Worm (Caenorhabditis elegans) whole organism, L1 larva: ENCODE data around the gene zipt-16.

ENCODE experiments used
- C04F5.9 ChIP-seq: sonication (generic microtip); optimal IDR thresholded peaks from 2 replicates; lab custom pipeline; 2016; ENCODE audit warnings: missing genetic modification characterization, missing compliant biosample characterization
- Y116A8C.19 ChIP-seq: sonication (generic microtip); optimal IDR thresholded peaks from 2 replicates; lab custom pipeline; 2016; ENCODE audit warnings: missing compliant biosample characterization, missing genetic modification characterization, borderline replicate concordance
- alr-1 ChIP-seq: fragments of 200-800 bp; sonication (Bioruptor generic); optimal IDR thresholded peaks from 2 replicates; lab custom pipeline; 2018; ENCODE audit warnings: borderline replicate concordance, mild to moderate bottlenecking, missing genetic modification characterization, missing compliant biosample characterization
- aly-2 ChIP-seq: fragments of 150-350 bp; optimal IDR thresholded peaks from 2 replicates; lab custom pipeline; 2014; ENCODE audit warnings: missing biosample characterization, missing genetic modification characterization
- blmp-1 ChIP-seq: fragments of 150-350 bp; optimal IDR thresholded peaks from 2 replicates; lab custom pipeline; 2014; ENCODE audit warnings: missing biosample characterization, missing genetic modification characterization
- ceh-8 ChIP-seq: fragments of 200-800 bp; sonication (Bioruptor generic); optimal IDR thresholded peaks from 2 replicates; lab custom pipeline; 2018; ENCODE audit warnings: mild to moderate bottlenecking, missing genetic modification characterization, moderate library complexity, missing compliant biosample characterization
- ceh-82 ChIP-seq, 3 experiments: fragments of 150-350 bp in 1 of 3; sonication (generic microtip) in 2 of 3; optimal IDR thresholded peaks; 2 replicates each; lab custom pipeline; 2014 to 2017; ENCODE audit warnings: missing biosample characterization in 3 of 3, missing genetic modification characterization in 3 of 3
- ces-1 ChIP-seq: fragments of 150-350 bp; optimal IDR thresholded peaks from 2 replicates; lab custom pipeline; 2014; ENCODE audit warnings: missing biosample characterization, missing genetic modification reagents, missing genetic modification characterization
- dsc-1 ChIP-seq: sonication (generic microtip); optimal IDR thresholded peaks from 2 replicates; lab custom pipeline; 2016; ENCODE audit warnings: mild to moderate bottlenecking, missing genetic modification characterization, missing compliant biosample characterization
- efl-1 ChIP-seq, 4 experiments: fragments of 150-350 bp; optimal IDR thresholded peaks in 3 of 4; peaks in 1 of 4; 1 replicate in 1 of 4; 2 replicates in 3 of 4; lab custom pipeline; 2014; ENCODE audit warnings: missing biosample characterization in 2 of 4, missing genetic modification characterization in 2 of 4, missing genetic modification reagents in 2 of 4
- efl-3 ChIP-seq: fragments of 200-800 bp; sonication (Bioruptor generic); optimal IDR thresholded peaks from 2 replicates; lab custom pipeline; 2018; ENCODE audit warnings: mild to moderate bottlenecking, missing genetic modification characterization, missing compliant biosample characterization
- egl-13 ChIP-seq: sonication (generic microtip); optimal IDR thresholded peaks from 2 replicates; lab custom pipeline; 2016; ENCODE audit warnings: missing genotype, missing genetic modification reagents, missing genetic modification characterization, missing compliant biosample characterization
- egl-27 ChIP-seq, 2 experiments: fragments of 150-350 bp in 1 of 2; sonication (generic microtip); optimal IDR thresholded peaks; 3 replicates each; lab custom pipeline; 2017 to 2018; ENCODE audit warnings: missing biosample characterization in 2 of 2, missing genetic modification characterization in 2 of 2, missing genetic modification reagents in 2 of 2
- elt-2 ChIP-seq: sonication (generic microtip); optimal IDR thresholded peaks from 2 replicates; lab custom pipeline; 2016; ENCODE audit warnings: missing genetic modification characterization, mild to moderate bottlenecking, inconsistent platforms, missing compliant biosample characterization, missing genetic modification reagents
- fos-1 ChIP-seq: fragments of 150-350 bp; optimal IDR thresholded peaks from 2 replicates; lab custom pipeline; 2014; ENCODE audit warnings: missing biosample characterization, missing genetic modification characterization
- lin-14 ChIP-seq: fragments of 200-800 bp; sonication (Bioruptor generic); optimal IDR thresholded peaks from 2 replicates; lab custom pipeline; 2018; ENCODE audit warnings: mild to moderate bottlenecking, missing genetic modification characterization, moderate library complexity, missing compliant biosample characterization
- lin-15B ChIP-seq: fragments of 150-350 bp; sonication (generic microtip); optimal IDR thresholded peaks from 3 replicates; lab custom pipeline; 2014; ENCODE audit warnings: missing biosample characterization, missing genetic modification characterization
- lin-35 ChIP-seq, 2 experiments: fragments of 150-350 bp; optimal IDR thresholded peaks; 2 replicates each; lab custom pipeline; 2014; ENCODE audit warnings: missing biosample characterization in 2 of 2, missing genetic modification characterization in 2 of 2, missing genetic modification reagents in 2 of 2
- lin-39 ChIP-seq: fragments of 150-350 bp; optimal IDR thresholded peaks from 2 replicates; lab custom pipeline; 2014; ENCODE audit warnings: missing biosample characterization, missing genetic modification reagents, missing genetic modification characterization
- lsy-2 ChIP-seq, 2 experiments: fragments of 150-350 bp; optimal IDR thresholded peaks; 2 replicates each; lab custom pipeline; 2014; ENCODE audit warnings: missing biosample characterization in 2 of 2, missing genetic modification characterization in 2 of 2
- mab-9 ChIP-seq: fragments of 200-800 bp; sonication (Bioruptor generic); IDR thresholded peaks from 2 replicates; pipeline ENCODE4 v1.3.6; 2022; ENCODE audit warnings: missing genetic modification reagents, missing genetic modification characterization, missing compliant biosample characterization
- nhr-19 ChIP-seq: fragments of 200-800 bp; sonication (Bioruptor generic); conservative IDR thresholded peaks from 2 replicates; pipeline ENCODE4 v1.3.6; 2022; ENCODE audit warnings: missing genetic modification characterization, missing compliant biosample characterization
- nhr-28 ChIP-seq: fragments of 150-350 bp; optimal IDR thresholded peaks from 2 replicates; lab custom pipeline; 2014; ENCODE audit warnings: missing biosample characterization, missing genetic modification characterization
- nhr-47 ChIP-seq: sonication (generic microtip); optimal IDR thresholded peaks from 2 replicates; lab custom pipeline; 2016; ENCODE audit warnings: mild to moderate bottlenecking, missing genetic modification characterization, moderate library complexity, missing compliant biosample characterization
- nhr-71 ChIP-seq: sonication (generic microtip); optimal IDR thresholded peaks from 2 replicates; lab custom pipeline; 2016; ENCODE audit warnings: mild to moderate bottlenecking, missing genetic modification characterization, moderate library complexity, missing compliant biosample characterization
- nhr-76 ChIP-seq: sonication (generic microtip); optimal IDR thresholded peaks from 2 replicates; lab custom pipeline; 2017; ENCODE audit warnings: missing biosample characterization, missing genetic modification characterization
- nhr-85 ChIP-seq: sonication (generic microtip); peaks from one replicate; lab custom pipeline; 2016; ENCODE audit warnings: missing genetic modification characterization, inconsistent platforms, missing compliant biosample characterization
- pag-3 ChIP-seq: sonication (generic microtip); optimal IDR thresholded peaks from 2 replicates; lab custom pipeline; 2017; ENCODE audit warnings: missing genetic modification characterization, mild to moderate bottlenecking, missing compliant biosample characterization, antibody characterized with exemption, borderline replicate concordance; ENCODE audit not compliant: insufficient read depth
- pax-3 ChIP-seq: fragments of 200-800 bp; sonication (Bioruptor generic); optimal IDR thresholded peaks from 2 replicates; lab custom pipeline; 2018; ENCODE audit warnings: mild to moderate bottlenecking, missing genetic modification characterization, moderate library complexity, missing compliant biosample characterization
- rnt-1 ChIP-seq: sonication (generic microtip); optimal IDR thresholded peaks from 2 replicates; lab custom pipeline; 2016; ENCODE audit warnings: mild to moderate bottlenecking, missing genetic modification characterization, moderate library complexity, missing compliant biosample characterization
- sup-37 ChIP-seq: fragments of 200-800 bp; sonication (Bioruptor generic); optimal IDR thresholded peaks from 2 replicates; lab custom pipeline; 2018; ENCODE audit warnings: mild to moderate bottlenecking, missing genetic modification characterization, missing compliant biosample characterization
- tbx-2 ChIP-seq: sonication (generic microtip); optimal IDR thresholded peaks from 2 replicates; lab custom pipeline; 2016; ENCODE audit warnings: missing genetic modification characterization, missing compliant biosample characterization
- unc-86 ChIP-seq: sonication (generic microtip); optimal IDR thresholded peaks from 2 replicates; lab custom pipeline; 2016; ENCODE audit warnings: missing genetic modification characterization, missing compliant biosample characterization
- xbp-1 ChIP-seq: sonication (generic microtip); optimal IDR thresholded peaks from 2 replicates; lab custom pipeline; 2016; ENCODE audit warnings: missing genetic modification characterization, missing compliant biosample characterization
- zag-1 ChIP-seq: fragments of 150-350 bp; optimal IDR thresholded peaks from 2 replicates; lab custom pipeline; 2014; ENCODE audit warnings: missing biosample characterization, missing genetic modification characterization
- ztf-4 ChIP-seq: fragments of 150-350 bp; optimal IDR thresholded peaks from 2 replicates; lab custom pipeline; 2014; ENCODE audit warnings: missing biosample characterization, missing genetic modification characterization

Gene zipt-16

DNA sequence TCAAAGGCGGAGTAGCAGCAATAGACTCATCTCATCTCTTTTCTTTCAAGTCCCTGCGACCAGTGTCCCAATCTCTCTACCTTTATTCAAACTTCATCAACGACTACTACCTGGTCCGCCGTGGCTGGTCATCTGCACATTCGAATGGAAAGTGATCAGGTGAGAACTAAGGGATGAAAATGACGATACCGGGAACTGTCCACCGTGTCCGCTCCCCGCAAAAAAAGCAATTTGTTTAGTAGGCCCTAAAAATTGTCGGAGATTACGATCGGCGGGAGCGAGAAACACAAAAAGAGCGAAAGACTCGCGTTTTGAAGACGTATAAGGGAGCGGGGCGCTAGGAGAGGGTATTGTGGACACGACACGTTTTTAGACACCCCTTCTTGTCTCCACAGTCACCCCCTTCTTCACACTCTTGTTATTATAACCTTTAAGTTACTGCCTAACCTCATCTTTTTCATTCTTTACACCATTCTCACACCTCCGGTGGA is at the start of gene zipt-16:
Gene zipt-16 (plus strand): TSS at position 51 of the 491 bp plus-strand sequence.
- peak; percentile 12 for TF ChIP-seq blmp-1 (tag; lab: Kevin White, UChicago)
- peak; percentile 19 for TF ChIP-seq lin-14 (GFP tag; lab: Kevin White, UChicago)
- peak; percentile 60 for TF ChIP-seq nhr-85 (tag; lab: Kevin White, UChicago)
- TF ChIP-seq sup-37 (GFP tag; lab: Kevin White, UChicago): no peak
- no peak for TF ChIP-seq efl-3 (GFP tag; lab: Kevin White, UChicago)
- TF ChIP-seq pax-3 (tag; lab: Kevin White, UChicago): no peak
- TF ChIP-seq lin-39: no peak
- no peak for TF ChIP-seq rnt-1 (tag; lab: Kevin White, UChicago)
- TF ChIP-seq, all 84 proteins: peak for 3

DNA sequence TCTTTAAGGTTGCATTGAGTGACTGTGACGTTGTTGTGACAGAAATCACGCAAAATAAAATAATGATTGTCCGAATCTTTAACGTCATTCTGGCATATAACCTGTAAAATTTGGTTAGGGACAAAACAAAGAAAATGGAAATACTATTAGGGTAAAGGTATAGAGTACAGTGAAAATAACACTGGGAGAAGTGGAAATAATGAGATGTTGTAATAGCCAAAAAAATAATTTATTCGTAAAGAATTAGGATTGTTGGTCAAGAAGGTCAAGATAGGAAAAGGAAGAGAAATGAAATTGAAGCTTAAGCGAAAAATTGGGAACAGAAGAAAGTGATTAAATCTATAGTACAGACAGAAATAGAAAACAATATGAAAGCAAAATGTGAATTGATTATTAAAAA is 47.8 kb upstream of the zipt-16 start, which contains the start of gene deg-3:
Gene deg-3 (minus strand): TSS at position 101 of the 400 bp plus-strand sequence.
- TF ChIP-seq ceh-82 (tag; optimal IDR thresholded peaks at IDR 0.05; lab: Kevin White, UChicago): no peak
- TF ChIP-seq efl-1 (optimal IDR thresholded peaks at IDR 0.05; lab: Kevin White, UChicago): no peak
- TF ChIP-seq efl-1 (GFP tag; optimal IDR thresholded peaks at IDR 0.05 in 1 of 2; lab: Kevin White, UChicago): peak in 1 of 2 experiments; percentile 34

DNA sequence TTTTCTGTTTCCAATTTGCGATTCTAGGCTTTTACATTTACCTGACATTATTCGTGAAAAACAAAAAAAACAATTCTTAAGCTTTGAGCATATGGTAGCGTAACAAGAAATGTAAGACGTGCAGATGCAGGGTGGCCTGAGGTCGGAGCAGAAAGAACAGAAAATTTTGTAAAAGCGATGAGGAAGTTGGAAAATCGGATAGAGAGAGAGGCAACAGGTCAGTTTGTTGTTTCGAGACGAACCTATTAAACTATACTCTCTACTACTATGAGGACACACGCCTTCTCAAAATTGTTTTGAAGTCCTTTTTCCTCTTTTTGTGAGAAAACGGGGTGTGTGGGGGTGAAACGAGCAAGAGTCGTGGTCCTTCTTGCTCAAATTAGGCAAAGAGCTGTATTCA is 41.2 kb upstream of the zipt-16 start, which contains the start of gene des-2:
Gene des-2 (minus strand): TSS at position 101 of the 400 bp plus-strand sequence.
- TF ChIP-seq nhr-47 (tag; lab: Kevin White, UChicago): no peak
- no peak for TF ChIP-seq nhr-19 (GFP tag; lab: Robert Waterston, UW)

DNA sequence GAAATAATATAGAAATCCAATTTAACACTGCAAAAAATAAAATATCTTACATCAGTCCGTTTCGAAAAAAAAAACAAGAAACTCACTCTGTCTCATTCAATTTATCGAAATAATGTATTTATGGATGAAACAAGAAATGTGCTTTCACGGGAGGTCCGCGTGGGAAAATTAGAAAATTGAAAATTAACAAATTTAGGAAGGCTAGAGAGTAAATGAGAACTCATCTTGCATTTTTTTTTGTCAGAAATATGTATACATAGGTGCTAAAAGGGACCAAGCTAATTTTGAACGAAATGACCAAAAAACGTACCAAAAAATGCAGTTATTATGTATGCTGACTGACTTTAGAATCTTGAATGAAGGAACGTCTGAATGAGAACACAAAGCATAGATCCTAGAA is 38.2 kb upstream of the zipt-16 start, which contains the start of gene T26H10.2:
Gene T26H10.2 (minus strand): TSS at position 101 of the 400 bp plus-strand sequence.
- TF ChIP-seq lin-35 (GFP tag; optimal IDR thresholded peaks at IDR 0.05; lab: Kevin White, UChicago) (no peak), Y116A8C.19 (tag; lab: Kevin White, UChicago) (no peak), egl-27 (tag; optimal IDR thresholded peaks at IDR 0.05; lab: Kevin White, UChicago) (no peak), xbp-1 (tag; lab: Kevin White, UChicago) (no peak), aly-2 (tag; lab: Kevin White, UChicago) (no peak), lin-15B (tag; lab: Kevin White, UChicago) (no peak), elt-2 (tag; lab: Kevin White, UChicago) (no peak), nhr-28 (no peak), efl-3 (GFP tag; lab: Kevin White, UChicago) (no peak), pag-3 (no peak), alr-1 (tag; lab: Kevin White, UChicago) (no peak)

DNA sequence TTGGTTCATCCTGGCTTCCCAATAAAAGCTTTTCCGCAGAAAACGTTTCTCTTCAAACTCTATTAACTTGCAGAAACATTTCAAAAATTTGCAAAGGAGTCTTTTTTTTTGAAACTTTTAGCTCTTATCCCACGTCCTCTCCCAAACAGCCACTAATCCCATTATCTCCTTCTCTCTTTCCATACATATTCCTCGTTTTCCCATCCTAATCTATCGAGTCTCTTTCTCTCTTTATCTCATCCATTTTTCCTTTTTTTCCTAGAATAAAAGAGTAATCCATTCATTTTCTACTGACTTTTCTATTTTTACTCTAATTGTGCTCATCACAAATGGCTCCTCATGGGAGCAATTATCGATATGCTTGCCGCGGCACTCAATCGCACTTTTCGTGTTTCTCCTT is 34.1 kb upstream of the zipt-16 start:
- peak; percentile 78 for TF ChIP-seq lin-14 (GFP tag; lab: Kevin White, UChicago)
- peak; percentile 81 for TF ChIP-seq dsc-1
- no peak for TF ChIP-seq ceh-8 (GFP tag; lab: Kevin White, UChicago)
- TF ChIP-seq nhr-76 (tag; lab: Kevin White, UChicago): no peak
- no peak for TF ChIP-seq fos-1 (tag; lab: Kevin White, UChicago)
- peak; percentile 42 for TF ChIP-seq nhr-71 (tag; lab: Kevin White, UChicago)
- TF ChIP-seq mab-9 (GFP tag; lab: Robert Waterston, UW): no peak
- TF ChIP-seq egl-13: no peak
- peak; percentile 53 for TF ChIP-seq ces-1 (GFP tag; lab: Kevin White, UChicago)
- peak; percentile 74 for TF ChIP-seq tbx-2 (tag; lab: Kevin White, UChicago)
- peak; percentile 19 for TF ChIP-seq nhr-47 (tag; lab: Kevin White, UChicago)
- peak; percentile 22 for TF ChIP-seq unc-86 (tag; lab: Kevin White, UChicago)
- peak; percentile 11 for TF ChIP-seq zag-1 (tag; lab: Kevin White, UChicago)
- TF ChIP-seq lsy-2 (tag; optimal IDR thresholded peaks at IDR 0.05; lab: Kevin White, UChicago): no peak
- no peak for TF ChIP-seq ztf-4
- no peak for TF ChIP-seq C04F5.9 (tag; lab: Kevin White, UChicago)
